Fruit fly (Drosophila melanogaster) whole organism, prepupa: ENCODE measurements around the gene CG6432.
A peak's percentile ranks its signal among the peaks of the same experiment; 100 is the strongest.

Experiments
- CG10631 ChIP-seq: fragments of 200-800 bp; sonication (Bioruptor generic); optimal IDR thresholded peaks from 2 replicates; lab custom pipeline; 2016; ENCODE audit warnings: missing biosample characterization, missing genetic modification characterization
- CG10669 ChIP-seq: fragments of 200-800 bp; sonication (Bioruptor generic); optimal IDR thresholded peaks from 3 replicates; lab custom pipeline; 2018; ENCODE audit warnings: missing biosample characterization, mild to moderate bottlenecking, missing genetic modification characterization, moderate library complexity
- CG11762 ChIP-seq: fragments of 200-800 bp; sonication (Bioruptor generic); optimal IDR thresholded peaks from 3 replicates; lab custom pipeline; 2016; ENCODE audit warnings: missing biosample characterization, missing genetic modification characterization; ENCODE audit not compliant: insufficient read depth
- CG15336 ChIP-seq: fragments of 200-800 bp; sonication (Bioruptor generic); IDR thresholded peaks from 2 replicates; pipeline ENCODE4 v1.3.6; 2022; ENCODE audit warnings: missing biosample characterization, missing genetic modification characterization
- CG16779 ChIP-seq: fragments of 200-800 bp; sonication (Bioruptor generic); optimal IDR thresholded peaks from 3 replicates; lab custom pipeline; 2017; ENCODE audit warnings: missing biosample characterization, mild to moderate bottlenecking, missing genetic modification characterization
- CG3032 ChIP-seq: fragments of 200-800 bp; optimal IDR thresholded peaks from 2 replicates; lab custom pipeline; 2019; ENCODE audit warnings: missing biosample characterization, mild to moderate bottlenecking, missing genetic modification characterization, moderate library complexity
- CG31627 ChIP-seq: fragments of 200-800 bp; sonication (Bioruptor generic); optimal IDR thresholded peaks from 3 replicates; lab custom pipeline; 2016; ENCODE audit warnings: missing biosample characterization, missing genetic modification characterization
- CG32006 ChIP-seq: fragments of 200-800 bp; sonication (Bioruptor generic); optimal IDR thresholded peaks from 3 replicates; lab custom pipeline; 2017; ENCODE audit warnings: missing biosample characterization, mild to moderate bottlenecking, missing genetic modification characterization
- CG34406 ChIP-seq: fragments of 200-800 bp; sonication (Bioruptor generic); optimal IDR thresholded peaks from 3 replicates; lab custom pipeline; 2016; ENCODE audit warnings: missing biosample characterization, missing genetic modification characterization
- CG3919 ChIP-seq: fragments of 200-800 bp; sonication (Bioruptor generic); optimal IDR thresholded peaks from 3 replicates; lab custom pipeline; 2016; ENCODE audit warnings: missing biosample characterization, missing genetic modification characterization
- CG4318 ChIP-seq: fragments of 200-800 bp; sonication (Bioruptor generic); optimal IDR thresholded peaks from 3 replicates; lab custom pipeline; 2017; ENCODE audit warnings: missing biosample characterization, mild to moderate bottlenecking, missing genetic modification characterization
- CG6163 ChIP-seq: fragments of 200-800 bp; sonication (Bioruptor generic); IDR thresholded peaks from 3 replicates; pipeline ENCODE4 v1.3.6; 2022; ENCODE audit warnings: missing biosample characterization, missing genetic modification characterization
- CG6276 ChIP-seq: fragments of 200-800 bp; sonication (Bioruptor generic); optimal IDR thresholded peaks from 2 replicates; lab custom pipeline; 2017; ENCODE audit warnings: missing biosample characterization, mild to moderate bottlenecking, missing genetic modification characterization
- CG6854 ChIP-seq: fragments of 200-800 bp; sonication (Bioruptor generic); optimal IDR thresholded peaks from 2 replicates; lab custom pipeline; 2017; ENCODE audit warnings: missing biosample characterization, mild to moderate bottlenecking, missing genetic modification characterization
- CG8632 ChIP-seq: fragments of 200-800 bp; sonication (Bioruptor generic); optimal IDR thresholded peaks from 3 replicates; lab custom pipeline; 2016; ENCODE audit warnings: missing biosample characterization, missing genetic modification characterization
- CG9139 ChIP-seq: fragments of 200-800 bp; sonication (Bioruptor generic); optimal IDR thresholded peaks from 3 replicates; lab custom pipeline; 2017; ENCODE audit warnings: missing biosample characterization, mild to moderate bottlenecking, missing genetic modification characterization
- Eip75B ChIP-seq: fragments of 200-800 bp; sonication (Bioruptor generic); optimal IDR thresholded peaks from 3 replicates; lab custom pipeline; 2016; ENCODE audit warnings: missing biosample characterization, missing genetic modification characterization
- Eip78C ChIP-seq: fragments of 200-800 bp; sonication (Bioruptor generic); peaks from one replicate; lab custom pipeline; 2016; ENCODE audit warnings: missing biosample characterization, missing genetic modification characterization
- Gug ChIP-seq: fragments of 200-800 bp; sonication (Bioruptor generic); IDR thresholded peaks from 2 replicates; pipeline ENCODE4 v1.3.6; 2022; ENCODE audit warnings: missing biosample characterization, missing genetic modification characterization
- Hr38 ChIP-seq: sonication (Bioruptor generic); optimal IDR thresholded peaks from 2 replicates; lab custom pipeline; 2016; ENCODE audit warnings: missing biosample characterization, missing genetic modification characterization
- Hr39 ChIP-seq: fragments of 200-800 bp; sonication (Bioruptor generic); optimal IDR thresholded peaks from 2 replicates; lab custom pipeline; 2016; ENCODE audit warnings: missing biosample characterization, missing genetic modification characterization
- Hr4 ChIP-seq: fragments of 200-800 bp; sonication (Bioruptor generic); optimal IDR thresholded peaks from 3 replicates; lab custom pipeline; 2016; ENCODE audit warnings: missing biosample characterization, missing genetic modification characterization
- Lpt ChIP-seq: fragments of 200-800 bp; sonication (Bioruptor generic); optimal IDR thresholded peaks from 3 replicates; lab custom pipeline; 2016; ENCODE audit warnings: missing biosample characterization, missing genetic modification characterization
- Sox102F ChIP-seq: fragments of 200-800 bp; sonication (Bioruptor generic); optimal IDR thresholded peaks from 2 replicates; lab custom pipeline; 2016; ENCODE audit warnings: missing biosample characterization, mild to moderate bottlenecking, missing genetic modification characterization
- Sox14 ChIP-seq: fragments of 200-800 bp; sonication (Bioruptor generic); optimal IDR thresholded peaks from 3 replicates; lab custom pipeline; 2016; ENCODE audit warnings: missing biosample characterization, missing genetic modification characterization
- Sox15 ChIP-seq: fragments of 200-800 bp; sonication (Bioruptor generic); optimal IDR thresholded peaks from 3 replicates; lab custom pipeline; 2016; ENCODE audit warnings: missing biosample characterization, missing genetic modification characterization
- achi ChIP-seq: fragments of 200-800 bp; sonication (Bioruptor generic); optimal IDR thresholded peaks from 3 replicates; lab custom pipeline; 2016; ENCODE audit warnings: missing biosample characterization, missing genetic modification characterization
- cyc ChIP-seq: fragments of 200-800 bp; sonication (Bioruptor generic); optimal IDR thresholded peaks from 3 replicates; lab custom pipeline; 2016; ENCODE audit warnings: missing biosample characterization, missing genetic modification characterization
- dac ChIP-seq: fragments of 200-800 bp; sonication (Bioruptor generic); optimal IDR thresholded peaks from 2 replicates; lab custom pipeline; 2017; ENCODE audit warnings: missing biosample characterization, mild to moderate bottlenecking, missing genetic modification characterization
- dsx ChIP-seq: fragments of 200-800 bp; optimal IDR thresholded peaks from 3 replicates; lab custom pipeline; 2019; ENCODE audit warnings: missing biosample characterization, mild to moderate bottlenecking, missing genetic modification characterization, moderate library complexity; ENCODE audit not compliant: poor library complexity, severe bottlenecking
- eg ChIP-seq: fragments of 200-800 bp; sonication (Bioruptor generic); IDR thresholded peaks from 3 replicates; pipeline ENCODE4 v1.3.6; 2022; ENCODE audit warnings: missing biosample characterization, missing genetic modification characterization
- esn ChIP-seq: fragments of 200-800 bp; sonication (Bioruptor generic); optimal IDR thresholded peaks from 2 replicates; lab custom pipeline; 2016; ENCODE audit warnings: missing biosample characterization, mild to moderate bottlenecking, missing genetic modification characterization, moderate library complexity
- fd59A ChIP-seq: fragments of 200-800 bp; sonication (Bioruptor generic); optimal IDR thresholded peaks from 2 replicates; lab custom pipeline; 2017; ENCODE audit warnings: missing biosample characterization, mild to moderate bottlenecking, missing genetic modification characterization, missing genetic modification reagents
- fd85E ChIP-seq: fragments of 200-800 bp; sonication (Bioruptor generic); optimal IDR thresholded peaks from 3 replicates; lab custom pipeline; 2016; ENCODE audit warnings: missing biosample characterization, missing genetic modification characterization
- fkh ChIP-seq: fragments of 200-800 bp; sonication (Bioruptor generic); optimal IDR thresholded peaks from 3 replicates; lab custom pipeline; 2017; ENCODE audit warnings: missing biosample characterization, mild to moderate bottlenecking, missing genetic modification characterization, moderate library complexity
- lz ChIP-seq: fragments of 200-800 bp; sonication (Bioruptor generic); optimal IDR thresholded peaks from 3 replicates; lab custom pipeline; 2016; ENCODE audit warnings: missing biosample characterization, missing genetic modification characterization
- net ChIP-seq: fragments of 200-800 bp; sonication (Bioruptor generic); optimal IDR thresholded peaks from 3 replicates; lab custom pipeline; 2016; ENCODE audit warnings: missing biosample characterization, missing genetic modification characterization
- pdm3 ChIP-seq: fragments of 200-800 bp; sonication (Bioruptor generic); optimal IDR thresholded peaks from 3 replicates; lab custom pipeline; 2016; ENCODE audit warnings: missing biosample characterization, missing genetic modification characterization
- salr ChIP-seq, 2 experiments: fragments of 200-800 bp; sonication (Bioruptor generic); optimal IDR thresholded peaks; 3 replicates each; lab custom pipeline; 2016 to 2018; ENCODE audit warnings: missing biosample characterization in 2 of 2, missing genetic modification characterization in 2 of 2, mild to moderate bottlenecking in 1 of 2
- vri ChIP-seq: fragments of 200-800 bp; sonication (Bioruptor generic); optimal IDR thresholded peaks from 3 replicates; lab custom pipeline; 2016; ENCODE audit warnings: missing biosample characterization, mild to moderate bottlenecking, missing genetic modification characterization

CG6432 gene

DNA sequence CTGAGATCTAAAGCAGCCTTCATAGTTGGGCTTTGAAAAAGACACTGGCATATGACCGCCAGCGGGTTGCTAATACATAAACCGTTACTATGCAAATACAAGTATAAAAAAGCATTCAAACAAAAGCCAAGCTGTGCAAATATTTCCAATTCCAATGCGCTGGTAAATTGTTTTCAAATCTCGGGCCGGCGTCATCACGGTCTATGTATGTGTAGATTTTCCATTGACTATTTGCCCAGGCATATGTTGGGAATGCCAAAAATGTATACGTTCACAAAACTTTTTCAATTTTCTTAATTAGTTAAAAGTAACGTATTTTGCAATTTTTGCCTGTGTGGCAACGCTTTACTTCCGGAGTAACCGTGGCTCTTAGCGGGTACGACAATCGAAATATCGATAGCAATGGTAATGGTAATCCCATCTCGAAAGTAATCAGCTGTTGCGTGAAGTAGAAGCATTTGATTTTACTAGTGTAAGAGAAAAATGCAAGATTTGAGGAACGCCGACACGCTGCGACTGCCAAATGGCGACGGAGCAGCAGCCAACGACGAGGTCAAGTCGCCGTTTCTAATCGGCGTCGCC, 46.9 kb upstream of the CG6432 start, which contains the start of the genes CG34290 and Uck (continued):
- peak; percentile 76 for TF ChIP-seq CG3919 (GFP tag; lab: Kevin White, UChicago)
- peak; percentile 56 for TF ChIP-seq eg (GFP tag; lab: Robert Waterston, UW)
- TF ChIP-seq Eip75B (GFP tag; lab: Kevin White, UChicago): peak; percentile 50
- peak; percentile 41 for TF ChIP-seq net
- TF ChIP-seq CG16779: no peak
- TF ChIP-seq CG10631 (GFP tag; lab: Kevin White, UChicago): peak; percentile 6
- TF ChIP-seq CG31627 (GFP tag; lab: Kevin White, UChicago): peak; percentile 51
- peak; percentile 74 for TF ChIP-seq esn (GFP tag; lab: Kevin White, UChicago)
- TF ChIP-seq CG11762 (GFP tag; lab: Kevin White, UChicago): peak; percentile 18
- peak; percentile 27 for TF ChIP-seq CG8632 (GFP tag; lab: Kevin White, UChicago)
- peak; percentile 34 for TF ChIP-seq dsx (GFP tag; lab: Kevin White, UChicago)
- TF ChIP-seq Sox15 (GFP tag; lab: Kevin White, UChicago): no peak
- no peak for TF ChIP-seq Lpt (GFP tag; lab: Kevin White, UChicago)
- TF ChIP-seq Hr4 (GFP tag; lab: Kevin White, UChicago): peak; percentile 14
- no peak for TF ChIP-seq Hr39 (GFP tag; lab: Kevin White, UChicago)
- TF ChIP-seq salr (GFP tag; optimal IDR thresholded peaks at IDR 0.05; lab: Kevin White, UChicago): peak in 1 of 2 experiments; percentile 74
- TF ChIP-seq Eip78C (GFP tag; lab: Kevin White, UChicago): peak; percentile 76
- no peak for TF ChIP-seq fd85E (GFP tag; lab: Kevin White, UChicago)
- TF ChIP-seq CG32006: no peak
- TF ChIP-seq CG10669: peak; percentile 52
- TF ChIP-seq CG6854 (GFP tag; lab: Kevin White, UChicago): peak; percentile 53
- TF ChIP-seq cyc (GFP tag; lab: Kevin White, UChicago): peak; percentile 60
- TF ChIP-seq Sox14 (GFP tag; lab: Kevin White, UChicago): peak; percentile 52
- TF ChIP-seq CG15336: no peak
- peak; percentile 66 for TF ChIP-seq lz (GFP tag; lab: Kevin White, UChicago)
- peak; percentile 61 for TF ChIP-seq CG9139 (GFP tag; lab: Kevin White, UChicago)
- no peak for TF ChIP-seq dac (GFP tag; lab: Kevin White, UChicago)
- no peak for TF ChIP-seq Gug (GFP tag; lab: Robert Waterston, UW)
- TF ChIP-seq CG3032 (tag; lab: Kevin White, UChicago): peak; percentile 39
- TF ChIP-seq CG6276: no peak
- TF ChIP-seq fd59A: peak; percentile 27
- TF ChIP-seq CG4318 (GFP tag; lab: Kevin White, UChicago): no peak
- TF ChIP-seq CG34406 (GFP tag; lab: Kevin White, UChicago): peak; percentile 35
- no peak for TF ChIP-seq Hr38
- TF ChIP-seq Sox102F (GFP tag; lab: Kevin White, UChicago): peak; percentile 47
- peak; percentile 75 for TF ChIP-seq CG6163 (GFP tag; lab: Robert Waterston, UW)
- TF ChIP-seq pdm3: no peak
- peak; percentile 14 for TF ChIP-seq achi (GFP tag; lab: Kevin White, UChicago)
- TF ChIP-seq vri (GFP tag; lab: Kevin White, UChicago): peak; percentile 54

dm6 chr3R:24293171-24293570, 43.6 kb upstream of the CG6432 start:
- TF ChIP-seq fkh (GFP tag; lab: Kevin White, UChicago) (peak; percentile 50), CG8632 (GFP tag; lab: Kevin White, UChicago) (no peak)
